Fruit fly (Drosophila melanogaster) whole organism, embryonic: ENCODE data around the gene CG33543.
A peak's percentile ranks its signal among the peaks of the same experiment; 100 is the strongest.

Experiments
- Antp ChIP-seq: fragments of 200-800 bp; sonication (Bioruptor generic); optimal IDR thresholded peaks from 3 replicates; lab custom pipeline; 2016; ENCODE audit warnings: missing biosample characterization, missing genetic modification characterization
- CG10366 ChIP-seq: fragments of 200-800 bp; sonication (Bioruptor generic); IDR thresholded peaks from 2 replicates; pipeline ENCODE4 v1.3.6; 2022; ENCODE audit warnings: missing biosample characterization, missing genetic modification characterization
- CG11560 ChIP-seq: fragments of 200-800 bp; sonication (Bioruptor generic); IDR thresholded peaks from 3 replicates; pipeline ENCODE4 v1.3.6; 2022; ENCODE audit warnings: missing biosample characterization, missing genetic modification characterization
- CG12104 ChIP-seq: fragments of 200-800 bp; sonication (Bioruptor generic); optimal IDR thresholded peaks from 3 replicates; lab custom pipeline; 2016; ENCODE audit warnings: missing biosample characterization, missing genetic modification characterization
- CG12155 ChIP-seq: fragments of 200-800 bp; sonication (Bioruptor generic); optimal IDR thresholded peaks from 3 replicates; lab custom pipeline; 2016; ENCODE audit warnings: missing biosample characterization, missing genetic modification characterization
- CG12219 ChIP-seq: fragments of 200-800 bp; sonication (Bioruptor generic); optimal IDR thresholded peaks from 3 replicates; lab custom pipeline; 2018; ENCODE audit warnings: missing biosample characterization, mild to moderate bottlenecking, missing genetic modification characterization
- CG12236 ChIP-seq: fragments of 200-800 bp; sonication (Bioruptor generic); optimal IDR thresholded peaks from 2 replicates; lab custom pipeline; 2016; ENCODE audit warnings: missing biosample characterization, missing genetic modification characterization
- CG13123 ChIP-seq: fragments of 200-800 bp; sonication (Bioruptor generic); optimal IDR thresholded peaks from 2 replicates; lab custom pipeline; 2016; ENCODE audit warnings: missing biosample characterization, missing genetic modification characterization
- CG13424 ChIP-seq: fragments of 200-800 bp; sonication (Bioruptor generic); optimal IDR thresholded peaks from 2 replicates; lab custom pipeline; 2019; ENCODE audit warnings: missing biosample characterization, mild to moderate bottlenecking, missing genetic modification characterization, moderate library complexity
- CG13624 ChIP-seq: fragments of 200-800 bp; sonication (Bioruptor generic); optimal IDR thresholded peaks from 2 replicates; lab custom pipeline; 2016; ENCODE audit warnings: missing biosample characterization, missing genetic modification characterization
- CG13775 ChIP-seq: fragments of 200-800 bp; sonication (Bioruptor generic); optimal IDR thresholded peaks from 3 replicates; lab custom pipeline; 2017; ENCODE audit warnings: missing biosample characterization, mild to moderate bottlenecking, missing genetic modification characterization
- CG14014 ChIP-seq: fragments of 200-800 bp; sonication (Bioruptor generic); IDR thresholded peaks from 2 replicates; pipeline ENCODE4 v1.3.6; 2022; ENCODE audit warnings: missing biosample characterization, missing genetic modification characterization
- CG15269 ChIP-seq: fragments of 200-800 bp; sonication (Bioruptor generic); optimal IDR thresholded peaks from 2 replicates; lab custom pipeline; 2018; ENCODE audit warnings: missing biosample characterization, mild to moderate bottlenecking, missing genetic modification characterization, moderate library complexity
- CG16863 ChIP-seq: fragments of 200-800 bp; sonication (Bioruptor generic); optimal IDR thresholded peaks from 3 replicates; lab custom pipeline; 2016; ENCODE audit warnings: missing biosample characterization, missing genetic modification characterization
- CG17186 ChIP-seq: fragments of 200-800 bp; sonication (Bioruptor generic); optimal IDR thresholded peaks from 3 replicates; lab custom pipeline; 2017; ENCODE audit warnings: missing biosample characterization, missing genetic modification reagents, missing genetic modification characterization
- CG17361 ChIP-seq: fragments of 200-800 bp; sonication (Bioruptor generic); IDR thresholded peaks from 3 replicates; pipeline ENCODE4 v1.3.6; 2022; ENCODE audit warnings: missing biosample characterization, missing genetic modification characterization
- CG18599 ChIP-seq: fragments of 200-800 bp; sonication (Bioruptor generic); optimal IDR thresholded peaks from 3 replicates; lab custom pipeline; 2017; ENCODE audit warnings: missing biosample characterization, missing genetic modification characterization, mild to moderate bottlenecking, moderate library complexity, missing genetic modification reagents
- CG30020 ChIP-seq: fragments of 200-800 bp; optimal IDR thresholded peaks from 2 replicates; lab custom pipeline; 2019; ENCODE audit warnings: missing biosample characterization, mild to moderate bottlenecking, missing genetic modification characterization, moderate library complexity
- CG30431 ChIP-seq: fragments of 200-800 bp; sonication (Bioruptor generic); optimal IDR thresholded peaks from 2 replicates; lab custom pipeline; 2017; ENCODE audit warnings: missing biosample characterization, missing genetic modification characterization
- CG31388 ChIP-seq: fragments of 200-800 bp; sonication (Bioruptor generic); optimal IDR thresholded peaks from 2 replicates; lab custom pipeline; 2016; ENCODE audit warnings: missing biosample characterization, missing genetic modification characterization
- CG6813 ChIP-seq: fragments of 200-800 bp; sonication (Bioruptor generic); optimal IDR thresholded peaks from 2 replicates; lab custom pipeline; 2017; ENCODE audit warnings: missing biosample characterization, missing genetic modification characterization, mild to moderate bottlenecking, moderate library complexity, missing genetic modification reagents
- CG6854 ChIP-seq: fragments of 200-800 bp; sonication (Bioruptor generic); optimal IDR thresholded peaks from 3 replicates; lab custom pipeline; 2017; ENCODE audit warnings: missing biosample characterization, mild to moderate bottlenecking, missing genetic modification characterization
- CG9876 ChIP-seq: fragments of 200-800 bp; sonication (Bioruptor generic); optimal IDR thresholded peaks from 2 replicates; lab custom pipeline; 2016; ENCODE audit warnings: missing biosample characterization, missing genetic modification characterization
- CG9932 ChIP-seq: fragments of 200-800 bp; sonication (Bioruptor generic); IDR thresholded peaks from 2 replicates; pipeline ENCODE4 v1.3.6; 2022; ENCODE audit warnings: missing biosample characterization, missing genetic modification characterization
- Camta ChIP-seq: fragments of 200-800 bp; sonication (Bioruptor generic); optimal IDR thresholded peaks from 2 replicates; lab custom pipeline; 2016; ENCODE audit warnings: missing biosample characterization, missing genetic modification characterization
- CrebB ChIP-seq: fragments of 200-800 bp; sonication (Bioruptor generic); optimal IDR thresholded peaks from 3 replicates; lab custom pipeline; 2018; ENCODE audit warnings: missing biosample characterization, mild to moderate bottlenecking, missing genetic modification characterization
- E2f2 ChIP-seq: fragments of 200-800 bp; sonication (Bioruptor generic); IDR thresholded peaks from 2 replicates; pipeline ENCODE4 v1.3.6; 2022; ENCODE audit warnings: missing biosample characterization, missing genetic modification characterization
- Fer3 ChIP-seq: fragments of 200-800 bp; sonication (Bioruptor generic); optimal IDR thresholded peaks from 2 replicates; lab custom pipeline; 2018; ENCODE audit warnings: missing biosample characterization, mild to moderate bottlenecking, missing genetic modification characterization, moderate library complexity
- Gug ChIP-seq: fragments of 200-800 bp; sonication (Bioruptor generic); IDR thresholded peaks from 4 replicates; pipeline ENCODE4 v1.3.6; 2022; ENCODE audit warnings: missing biosample characterization, missing genetic modification characterization
- Hr3 ChIP-seq: fragments of 200-800 bp; sonication (Bioruptor generic); optimal IDR thresholded peaks from 3 replicates; lab custom pipeline; 2016; ENCODE audit warnings: missing biosample characterization, missing genetic modification characterization
- NC2α ChIP-seq: fragments of 200-800 bp; sonication (Bioruptor generic); optimal IDR thresholded peaks from 2 replicates; lab custom pipeline; 2016; ENCODE audit warnings: missing biosample characterization, missing genetic modification characterization
- Sry-β ChIP-seq: fragments of 200-800 bp; sonication (Bioruptor generic); optimal IDR thresholded peaks from 2 replicates; lab custom pipeline; 2018; ENCODE audit warnings: missing biosample characterization, mild to moderate bottlenecking, missing genetic modification characterization, moderate library complexity
- Vsx1 ChIP-seq: fragments of 200-800 bp; sonication (Bioruptor generic); optimal IDR thresholded peaks from 2 replicates; lab custom pipeline; 2017; ENCODE audit warnings: missing biosample characterization, mild to moderate bottlenecking, missing genetic modification characterization, missing genetic modification reagents
- Xbp1 ChIP-seq: fragments of 200-800 bp; sonication (Bioruptor generic); optimal IDR thresholded peaks from 3 replicates; lab custom pipeline; 2016; ENCODE audit warnings: missing biosample characterization, mild to moderate bottlenecking, missing genetic modification characterization
- az2 ChIP-seq: fragments of 200-800 bp; sonication (Bioruptor generic); optimal IDR thresholded peaks from 3 replicates; lab custom pipeline; 2016; ENCODE audit warnings: missing biosample characterization, missing genetic modification characterization
- bcd ChIP-seq: fragments of 200-800 bp; sonication (Bioruptor generic); optimal IDR thresholded peaks from 2 replicates; lab custom pipeline; 2017; ENCODE audit warnings: missing biosample characterization, mild to moderate bottlenecking, missing genetic modification characterization
- cg ChIP-seq: fragments of 200-800 bp; sonication (Bioruptor generic); optimal IDR thresholded peaks from 3 replicates; lab custom pipeline; 2019; ENCODE audit warnings: missing biosample characterization, mild to moderate bottlenecking, missing genetic modification characterization, moderate library complexity
- chinmo ChIP-seq: fragments of 200-800 bp; sonication (Bioruptor generic); IDR thresholded peaks from 4 replicates; pipeline ENCODE4 v1.3.6; 2022; ENCODE audit warnings: missing biosample characterization, missing genetic modification characterization; ENCODE audit not compliant: partially characterized antibody
- ci ChIP-seq: fragments of 200-800 bp; sonication (Bioruptor generic); IDR thresholded peaks from 3 replicates; pipeline ENCODE4 v1.3.6; 2022; ENCODE audit warnings: missing biosample characterization, missing genetic modification characterization
- dm ChIP-seq: fragments of 200-800 bp; sonication (Bioruptor generic); optimal IDR thresholded peaks from 3 replicates; lab custom pipeline; 2016; ENCODE audit warnings: missing biosample characterization, missing genetic modification characterization
- dmrt99B ChIP-seq: fragments of 200-800 bp; sonication (Bioruptor generic); optimal IDR thresholded peaks from 2 replicates; lab custom pipeline; 2018; ENCODE audit warnings: missing biosample characterization, mild to moderate bottlenecking, missing genetic modification characterization, moderate library complexity
- esg ChIP-seq: fragments of 200-800 bp; sonication (Bioruptor generic); conservative IDR thresholded peaks from 2 replicates; pipeline ENCODE4 v1.3.6; 2022; ENCODE audit warnings: missing biosample characterization, missing genetic modification characterization
- gem ChIP-seq: fragments of 200-800 bp; sonication (Bioruptor generic); optimal IDR thresholded peaks from 2 replicates; lab custom pipeline; 2019; ENCODE audit warnings: missing biosample characterization, mild to moderate bottlenecking, missing genetic modification characterization, moderate library complexity
- lilli ChIP-seq: fragments of 200-800 bp; sonication (Bioruptor generic); optimal IDR thresholded peaks from 3 replicates; lab custom pipeline; 2016; ENCODE audit warnings: missing biosample characterization, missing genetic modification characterization
- mirr ChIP-seq: fragments of 200-800 bp; sonication (Bioruptor generic); optimal IDR thresholded peaks from 3 replicates; lab custom pipeline; 2018; ENCODE audit warnings: missing biosample characterization, mild to moderate bottlenecking, missing genetic modification characterization
- scrt ChIP-seq: fragments of 200-800 bp; sonication (Bioruptor generic); optimal IDR thresholded peaks from 2 replicates; lab custom pipeline; 2018; ENCODE audit warnings: missing biosample characterization, mild to moderate bottlenecking, missing genetic modification characterization, moderate library complexity
- trem ChIP-seq: fragments of 200-800 bp; optimal IDR thresholded peaks from 3 replicates; lab custom pipeline; 2019; ENCODE audit warnings: missing biosample characterization, mild to moderate bottlenecking, missing genetic modification characterization, moderate library complexity
- ttk ChIP-seq: fragments of 200-800 bp; sonication (Bioruptor generic); IDR thresholded peaks from 2 replicates; pipeline ENCODE4 v2.1.2; 2022; ENCODE audit warnings: missing biosample characterization, missing genetic modification characterization

The CG33543 gene

DNA sequence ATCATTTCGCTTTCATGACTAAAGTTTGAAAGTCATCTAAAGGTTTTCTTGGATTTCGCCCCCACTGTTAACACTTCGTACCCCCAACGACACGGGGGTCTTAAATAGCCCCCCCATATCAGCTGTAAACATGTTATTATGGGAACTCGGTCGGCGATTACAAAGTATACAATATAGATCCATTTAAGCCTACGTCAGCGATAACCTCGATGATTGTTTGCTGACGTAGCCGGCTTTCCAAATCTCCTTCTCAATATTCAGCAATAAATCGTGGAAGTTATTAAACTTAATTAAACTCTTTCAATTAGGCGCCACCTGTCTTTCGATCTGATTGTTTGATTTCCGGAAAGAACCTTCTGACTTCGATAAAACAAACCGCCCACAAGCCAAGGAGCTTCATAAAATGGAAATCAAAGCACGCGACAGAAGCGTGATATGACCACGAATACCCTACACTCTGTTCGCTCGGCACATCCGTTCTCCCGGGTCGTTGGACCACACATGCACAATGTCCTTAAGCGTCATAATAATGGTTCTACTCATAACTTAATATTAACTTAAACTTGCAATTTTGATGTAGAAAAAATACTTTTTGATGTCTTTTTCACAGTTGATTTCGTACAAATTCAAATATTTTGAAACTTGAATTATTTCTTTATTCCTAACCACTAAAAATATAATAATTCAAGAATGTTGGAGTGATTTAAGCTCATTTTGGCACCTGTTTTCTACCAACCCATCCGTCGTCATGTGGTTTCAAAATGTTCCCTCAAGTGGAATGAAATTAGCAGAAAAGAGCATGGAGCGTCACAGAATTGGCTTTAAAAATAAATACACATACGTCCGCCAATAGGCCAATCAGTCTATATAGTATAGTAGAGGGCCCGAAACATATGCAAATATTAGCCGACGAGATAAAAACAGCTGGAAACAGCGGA, 19.5 kb downstream of the CG33543 start (continued):
- TF ChIP-seq chinmo (GFP tag; lab: Robert Waterston, UW) (no peak), Vsx1 (no peak), trem (no peak), CG12236 (no peak), lilli (GFP tag; lab: Kevin White, UChicago) (peak; percentile 72), CG30020 (tag; lab: Kevin White, UChicago) (no peak), mirr (GFP tag; lab: Kevin White, UChicago) (peak; percentile 93), cg (no peak), Fer3 (tag; lab: Kevin White, UChicago) (peak; percentile 38), bcd (GFP tag; lab: Kevin White, UChicago) (peak; percentile 59), E2f2 (GFP tag; lab: Robert Waterston, UW) (peak; percentile 20; the same call in 1 of the 2 replicates), CG10366 (GFP tag; lab: Robert Waterston, UW) (peak; percentile 35), Hr3 (GFP tag; lab: Kevin White, UChicago) (peak; percentile 28), esg (GFP tag; lab: Robert Waterston, UW) (peak; percentile 50), CG9932 (GFP tag; lab: Robert Waterston, UW) (peak; percentile 75), dmrt99B (tag; lab: Kevin White, UChicago) (peak; percentile 66), CG9876 (peak; percentile 3), CG13424 (peak; percentile 55), ci (GFP tag; lab: Robert Waterston, UW) (0 out of 3 replicates have a peak, but pooled peaks have one; percentile 38), CG13123 (peak; percentile 2), CrebB (tag; lab: Kevin White, UChicago) (no peak), CG17361 (GFP tag; lab: Robert Waterston, UW) (peak; percentile 41; the same call in 1 of the 3 replicates), CG6813 (GFP tag; lab: Kevin White, UChicago) (peak; percentile 31), CG6854 (no peak), CG16863 (GFP tag; lab: Kevin White, UChicago) (peak; percentile 16), Antp (GFP tag; lab: Kevin White, UChicago) (peak; percentile 61), Sry-β (no peak), CG13775 (GFP tag; lab: Kevin White, UChicago) (peak; percentile 48), CG12155 (GFP tag; lab: Kevin White, UChicago) (peak; percentile 35), CG13624 (GFP tag; lab: Kevin White, UChicago) (peak; percentile 45), CG31388 (no peak), dm (GFP tag; lab: Kevin White, UChicago) (no peak), NC2α (GFP tag; lab: Kevin White, UChicago) (no peak), CG15269 (peak; percentile 67), Xbp1 (peak; percentile 57), Gug (GFP tag; lab: Robert Waterston, UW) (peak; percentile 62; the same call in 1 of the 4 replicates), Camta (GFP tag; lab: Kevin White, UChicago) (peak; percentile 2), CG12104 (GFP tag; lab: Kevin White, UChicago) (no peak), CG14014 (GFP tag; lab: Robert Waterston, UW) (peak; percentile 61), scrt (GFP tag; lab: Kevin White, UChicago) (peak; percentile 42), CG12219 (peak; percentile 48), gem (tag; lab: Kevin White, UChicago) (peak; percentile 59), CG17186 (GFP tag; lab: Kevin White, UChicago) (no peak), CG18599 (peak; percentile 63), ttk (GFP tag; lab: Robert Waterston, UW) (0 out of 2 replicates have a peak, but pooled peaks have one; percentile 24), CG11560 (tag; lab: Robert Waterston, UW) (0 out of 3 replicates have a peak, but pooled peaks have one; percentile 45), CG30431 (GFP tag; lab: Kevin White, UChicago) (peak; percentile 13), az2 (GFP tag; lab: Kevin White, UChicago) (peak; percentile 19)
